Fruit fly (Drosophila melanogaster): ENCODE data around the gene REPTOR.
A peak's percentile ranks its signal among the peaks of the same experiment; 100 is the strongest.

REPTOR gene

dm6 chr3R:24524426-24524974 lies 58.2 kb downstream of the REPTOR start, which contains the start of gene Jhbp12 (continued):
- TF ChIP-seq CG9932 (GFP tag; IDR thresholded peaks at IDR 0.05) (0 out of 2 replicates have a peak, but pooled peaks have one; percentile 17), CG6813 (GFP tag; optimal IDR thresholded peaks at IDR 0.05) (no peak), Rfx (GFP tag; IDR thresholded peaks at IDR 0.05) (peak; percentile 29; the same call in 1 of the 2 replicates), CG1603 (tag; optimal IDR thresholded peaks at IDR 0.05) (peak; percentile 16), dysf (GFP tag; IDR thresholded peaks at IDR 0.05) (peak; percentile 7; the same call in 1 of the 3 replicates), onecut (GFP tag; IDR thresholded peaks at IDR 0.05) (peak; percentile 46; the same call in 1 of the 2 replicates), Tbp (GFP tag; optimal IDR thresholded peaks at IDR 0.05) (no peak), vvl (GFP tag; IDR thresholded peaks at IDR 0.05) (0 out of 2 replicates have a peak, but pooled peaks have one; percentile 27), CG18764 (GFP tag; optimal IDR thresholded peaks at IDR 0.05) (no peak), CG12769 (tag; optimal IDR thresholded peaks at IDR 0.05) (peak; percentile 56), CG17612 (GFP tag; IDR thresholded peaks at IDR 0.05) (no peak), CG8290 (GFP tag; optimal IDR thresholded peaks at IDR 0.05) (no peak), CG8290 (tag; optimal IDR thresholded peaks at IDR 0.05) (peak in 1 of 2 experiments; percentile 6), CG15514 (GFP tag; optimal IDR thresholded peaks at IDR 0.05) (peak; percentile 51), ems (GFP tag; optimal IDR thresholded peaks at IDR 0.05) (no peak), abd-A (tag; optimal IDR thresholded peaks at IDR 0.05) (peak; percentile 27)

DNA sequence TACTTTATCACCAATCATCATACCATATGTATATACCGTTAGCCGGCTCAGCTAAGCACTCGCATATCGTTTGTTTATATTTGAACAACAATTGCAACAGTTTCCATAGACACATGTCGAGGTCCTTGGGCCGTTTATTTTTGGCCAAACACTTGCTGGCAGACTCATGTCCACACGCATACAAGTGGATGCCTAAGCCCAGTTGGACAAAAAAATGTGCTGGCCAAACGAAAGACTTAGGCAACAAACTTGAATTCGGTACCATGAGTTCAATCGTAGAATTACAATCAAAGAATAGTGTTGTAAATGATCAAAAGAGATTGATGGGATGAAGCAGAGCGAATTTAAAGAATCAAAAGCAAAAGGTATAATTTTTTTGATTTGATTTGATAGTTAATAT lies 59.1 kb downstream of the REPTOR start, which contains the start of gene CG13622:
CG13622 (minus strand) TSS at position 101 of the 400 bp plus-strand sequence.
- TF ChIP-seq stwl (tag; optimal IDR thresholded peaks at IDR 0.05), result peak; percentile 64
- TF ChIP-seq CG9215 (GFP tag; IDR thresholded peaks at IDR 0.05), result no peak
- TF ChIP-seq CG10267 (tag; optimal IDR thresholded peaks at IDR 0.05), result peak; percentile 36
- TF ChIP-seq ara (GFP tag; IDR thresholded peaks at IDR 0.05), result no peak

DNA sequence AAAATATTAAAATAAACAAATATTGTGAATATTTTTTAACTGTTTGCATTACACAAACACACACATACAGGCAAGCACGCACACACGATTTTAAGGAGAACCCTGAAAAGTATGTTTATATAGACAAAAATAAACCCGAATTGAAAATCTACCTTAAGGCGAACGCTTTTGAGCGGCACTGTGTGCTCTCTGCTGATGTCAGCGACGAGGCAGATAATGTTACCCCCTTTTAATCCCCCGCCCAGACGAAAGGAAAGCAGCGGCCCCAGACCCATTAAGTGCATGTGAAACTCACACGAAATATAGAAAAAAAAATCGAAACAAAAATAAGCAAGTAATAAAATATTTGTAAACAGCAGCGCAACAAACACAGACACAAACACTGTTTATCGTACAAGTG lies 61.4 kb downstream of the REPTOR start:
- TF ChIP-seq CG9609 (GFP tag; optimal IDR thresholded peaks at IDR 0.05) (no peak), Xrp1 (GFP tag; IDR thresholded peaks at IDR 0.05) (0 out of 2 replicates have a peak, but pooled peaks have one; percentile 8), tio (GFP tag; optimal IDR thresholded peaks at IDR 0.05) (no peak), dysf (GFP tag; IDR thresholded peaks at IDR 0.05) (0 out of 3 replicates have a peak, but pooled peaks have one; percentile 21), Xbp1 (GFP tag; optimal IDR thresholded peaks at IDR 0.05) (no peak), CG8388 (GFP tag; optimal IDR thresholded peaks at IDR 0.05) (peak; percentile 65), sens (GFP tag) (peak; percentile 55), chinmo (GFP tag; IDR thresholded peaks at IDR 0.05; ENCODE audit: partially characterized antibody) (0 out of 4 replicates have a peak, but pooled peaks have one; percentile 24)

DNA sequence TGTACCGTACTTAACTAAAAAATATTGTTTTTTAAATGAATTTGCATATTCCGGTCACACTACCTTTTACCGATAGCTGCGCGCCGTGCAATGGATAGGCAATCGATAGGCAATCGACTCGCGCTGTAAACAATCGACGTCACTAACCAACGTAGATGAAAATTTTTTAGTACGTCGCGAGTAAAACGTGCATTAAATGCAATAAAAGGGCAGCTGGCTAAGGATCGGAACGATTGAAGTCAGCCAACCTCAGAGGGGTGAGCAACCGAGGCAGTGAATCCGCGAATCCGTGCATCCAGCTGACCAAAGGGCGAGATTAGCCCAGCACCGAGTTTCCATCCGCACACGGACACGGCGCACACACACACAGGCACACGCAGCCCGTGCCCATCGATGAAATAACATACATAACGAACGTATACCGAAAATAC lies 64.5 kb downstream of the REPTOR start, which contains the start of gene Pp1alpha-96A:
Pp1alpha-96A (plus strand) TSS at position 121 of the 431 bp plus-strand sequence.
- no peak for TF ChIP-seq Awh (GFP tag; IDR thresholded peaks at IDR 0.05)
- no peak for TF ChIP-seq CG13894 (tag; optimal IDR thresholded peaks at IDR 0.05)
- TF ChIP-seq sc (optimal IDR thresholded peaks at IDR 0.05), result no peak
- no peak for TF ChIP-seq sc (GFP tag; optimal IDR thresholded peaks at IDR 0.05)
- TF ChIP-seq pzg (GFP tag; optimal IDR thresholded peaks at IDR 0.05), result peak; percentile 83
- TF ChIP-seq Trl (optimal IDR thresholded peaks at IDR 0.05), result no peak
- TF ChIP-seq Trl (GFP tag; optimal IDR thresholded peaks at IDR 0.05), result peak; percentile 32
- TF ChIP-seq CG13287 (GFP tag; IDR thresholded peaks at IDR 0.05; ENCODE audit: partially characterized antibody), result peak; percentile 91
- peak; percentile 91 for TF ChIP-seq CG6791 (GFP tag; IDR thresholded peaks at IDR 0.05; ENCODE audit: partially characterized antibody)
- TF ChIP-seq HLH3B (GFP tag; IDR thresholded peaks at IDR 0.05), result no peak
- TF ChIP-seq CG18599 (GFP tag; optimal IDR thresholded peaks at IDR 0.05), result no peak
- TF ChIP-seq hbn (GFP tag; IDR thresholded peaks at IDR 0.05; ENCODE audit: partially characterized antibody), result peak; percentile 84
- peak; percentile 13 for TF ChIP-seq CG10147 (GFP tag; optimal IDR thresholded peaks at IDR 0.05)
- TF ChIP-seq CG18262 (tag; optimal IDR thresholded peaks at IDR 0.05), result no peak
- peak; percentile 45 for TF ChIP-seq sens (GFP tag)
- peak; percentile 80 for TF ChIP-seq sna (GFP tag; IDR thresholded peaks at IDR 0.05; ENCODE audit: partially characterized antibody)
- peak; percentile 85 for TF ChIP-seq vnd (GFP tag; IDR thresholded peaks at IDR 0.05; ENCODE audit: partially characterized antibody)
- peak; percentile 90 for TF ChIP-seq BEAF-32 (GFP tag; optimal IDR thresholded peaks at IDR 0.05)
- TF ChIP-seq CG10267 (tag; optimal IDR thresholded peaks at IDR 0.05), result peak; percentile 38
- peak; percentile 89 for TF ChIP-seq hb (GFP tag; IDR thresholded peaks at IDR 0.05; ENCODE audit: partially characterized antibody)
- TF ChIP-seq CG2116 (GFP tag; optimal IDR thresholded peaks at IDR 0.05), result peak; percentile 60
